Worm (Caenorhabditis elegans) whole organism, L3 larva: ENCODE data around the gene fozi-1.

Experiments
- R02D3.7 ChIP-seq: fragments of 150-350 bp; optimal IDR thresholded peaks from 2 replicates; lab custom pipeline; 2014; ENCODE audit warnings: missing biosample characterization, missing genetic modification characterization
- ZK546.5 ChIP-seq: sonication (generic microtip); optimal IDR thresholded peaks from 2 replicates; lab custom pipeline; 2017; ENCODE audit warnings: missing biosample characterization, missing genetic modification characterization
- aly-2 ChIP-seq: fragments of 150-350 bp; optimal IDR thresholded peaks from 2 replicates; lab custom pipeline; 2014; ENCODE audit warnings: missing biosample characterization, missing genetic modification characterization
- ama-1 ChIP-seq: fragments of 150-350 bp; optimal IDR thresholded peaks from 2 replicates; lab custom pipeline; 2018
- ceh-16 ChIP-seq: sonication (generic microtip); optimal IDR thresholded peaks from 2 replicates; lab custom pipeline; 2017; ENCODE audit warnings: missing biosample characterization, missing genetic modification characterization
- ceh-82 ChIP-seq: fragments of 150-350 bp; optimal IDR thresholded peaks from 2 replicates; lab custom pipeline; 2014; ENCODE audit warnings: missing biosample characterization, missing genetic modification characterization
- daf-12 ChIP-seq: fragments of 150-350 bp; optimal IDR thresholded peaks from 2 replicates; lab custom pipeline; 2014; ENCODE audit warnings: missing biosample characterization, missing genetic modification reagents, missing genetic modification characterization
- egl-27 ChIP-seq: sonication (generic microtip); optimal IDR thresholded peaks from 4 replicates; lab custom pipeline; 2017; ENCODE audit warnings: missing biosample characterization, missing genetic modification reagents, missing genetic modification characterization
- egl-5 ChIP-seq: fragments of 150-350 bp; optimal IDR thresholded peaks from 2 replicates; lab custom pipeline; 2017; ENCODE audit warnings: missing biosample characterization, missing genetic modification reagents, missing genetic modification characterization, inconsistent platforms
- elt-1 ChIP-seq: fragments of 150-350 bp; optimal IDR thresholded peaks from 2 replicates; lab custom pipeline; 2014; ENCODE audit warnings: missing biosample characterization, missing genetic modification characterization
- elt-2 ChIP-seq: sonication (generic microtip); optimal IDR thresholded peaks from 2 replicates; lab custom pipeline; 2016; ENCODE audit warnings: missing genetic modification reagents, mild to moderate bottlenecking, missing genetic modification characterization, missing compliant biosample characterization
- elt-3 ChIP-seq, 3 experiments: fragments of 150-350 bp in 1 of 3; sonication (generic microtip) in 2 of 3; optimal IDR thresholded peaks; 2 replicates in 2 of 3; 4 replicates in 1 of 3; lab custom pipeline; 2014 to 2017; ENCODE audit warnings: missing biosample characterization in 3 of 3, missing genetic modification characterization in 3 of 3
- eor-1 ChIP-seq, 2 experiments: fragments of 150-350 bp; optimal IDR thresholded peaks; 2 replicates each; lab custom pipeline; 2014 to 2018; ENCODE audit warnings: missing biosample characterization in 2 of 2, missing genetic modification characterization in 2 of 2
- fkh-10 ChIP-seq: sonication (generic microtip); optimal IDR thresholded peaks from 2 replicates; lab custom pipeline; 2017; ENCODE audit warnings: missing biosample characterization, missing genetic modification reagents, missing genetic modification characterization
- fkh-2 ChIP-seq: fragments of 150-350 bp; optimal IDR thresholded peaks from 2 replicates; lab custom pipeline; 2014; ENCODE audit warnings: missing biosample characterization, missing genetic modification reagents, missing genetic modification characterization
- fos-1 ChIP-seq: fragments of 150-350 bp; optimal IDR thresholded peaks from 2 replicates; lab custom pipeline; 2014; ENCODE audit warnings: missing biosample characterization, missing genetic modification characterization
- hmg-11 ChIP-seq: sonication (generic microtip); optimal IDR thresholded peaks from 2 replicates; lab custom pipeline; 2016; ENCODE audit warnings: missing genetic modification characterization, missing compliant biosample characterization
- jun-1 ChIP-seq: fragments of 150-350 bp; optimal IDR thresholded peaks from 2 replicates; lab custom pipeline; 2014; ENCODE audit warnings: missing biosample characterization, missing genetic modification reagents, missing genetic modification characterization
- lin-15B ChIP-seq: fragments of 150-350 bp; optimal IDR thresholded peaks from 2 replicates; lab custom pipeline; 2014; ENCODE audit warnings: missing biosample characterization, missing genetic modification characterization
- lin-39 ChIP-seq: fragments of 150-350 bp; optimal IDR thresholded peaks from 2 replicates; lab custom pipeline; 2018; ENCODE audit warnings: missing biosample characterization, missing genetic modification reagents, missing genetic modification characterization
- mdl-1 ChIP-seq: fragments of 150-350 bp; optimal IDR thresholded peaks from 2 replicates; lab custom pipeline; 2014; ENCODE audit warnings: missing biosample characterization, missing genetic modification characterization
- mml-1 ChIP-seq: fragments of 150-350 bp; sonication (generic microtip); optimal IDR thresholded peaks from 3 replicates; lab custom pipeline; 2014; ENCODE audit warnings: missing biosample characterization, missing genetic modification characterization
- nfya-1 ChIP-seq: sonication (generic microtip); optimal IDR thresholded peaks from 2 replicates; lab custom pipeline; 2017; ENCODE audit warnings: missing genetic modification characterization, mild to moderate bottlenecking, missing compliant biosample characterization, antibody characterized with exemption, moderate library complexity; ENCODE audit not compliant: insufficient read depth
- nhr-11 ChIP-seq: fragments of 150-350 bp; optimal IDR thresholded peaks from 2 replicates; lab custom pipeline; 2014; ENCODE audit warnings: missing biosample characterization, missing genetic modification characterization
- nhr-12 ChIP-seq: fragments of 150-350 bp; optimal IDR thresholded peaks from 2 replicates; lab custom pipeline; 2014; ENCODE audit warnings: missing biosample characterization, missing genetic modification characterization
- nhr-23 ChIP-seq: fragments of 150-350 bp; optimal IDR thresholded peaks from 2 replicates; lab custom pipeline; 2014; ENCODE audit warnings: missing biosample characterization, missing genetic modification reagents, missing genetic modification characterization
- nhr-237 ChIP-seq: fragments of 150-350 bp; optimal IDR thresholded peaks from 2 replicates; lab custom pipeline; 2014; ENCODE audit warnings: missing biosample characterization, missing genetic modification characterization
- nhr-25 ChIP-seq: sonication (generic microtip); optimal IDR thresholded peaks from 2 replicates; lab custom pipeline; 2017; ENCODE audit warnings: missing biosample characterization, missing genetic modification characterization
- nhr-67 ChIP-seq: fragments of 150-350 bp; optimal IDR thresholded peaks from 2 replicates; lab custom pipeline; 2014; ENCODE audit warnings: missing biosample characterization, missing genetic modification characterization
- nhr-76 ChIP-seq: fragments of 150-350 bp; sonication (generic microtip); optimal IDR thresholded peaks from 5 replicates; lab custom pipeline; 2014; ENCODE audit warnings: missing biosample characterization, missing genetic modification characterization
- nhr-77 ChIP-seq: fragments of 150-350 bp; optimal IDR thresholded peaks from 2 replicates; lab custom pipeline; 2014; ENCODE audit warnings: missing biosample characterization, missing genetic modification characterization
- pha-4 ChIP-seq: fragments of 150-350 bp; optimal IDR thresholded peaks from 2 replicates; lab custom pipeline; 2014; ENCODE audit warnings: missing biosample characterization, missing genetic modification reagents, missing genetic modification characterization
- pqm-1 ChIP-seq: fragments of 150-350 bp; optimal IDR thresholded peaks from 2 replicates; lab custom pipeline; 2017; ENCODE audit warnings: missing biosample characterization, missing genetic modification characterization, inconsistent platforms
- sea-2 ChIP-seq: fragments of 150-350 bp; sonication (generic microtip); optimal IDR thresholded peaks from 4 replicates; lab custom pipeline; 2014; ENCODE audit warnings: missing biosample characterization, missing genetic modification reagents, missing genetic modification characterization
- skn-1 ChIP-seq: fragments of 150-350 bp; optimal IDR thresholded peaks from 2 replicates; lab custom pipeline; 2014; ENCODE audit warnings: missing biosample characterization, missing genetic modification characterization
- snpc-4 ChIP-seq: fragments of 150-350 bp; optimal IDR thresholded peaks from 2 replicates; lab custom pipeline; 2014; ENCODE audit warnings: missing biosample characterization, missing genetic modification characterization
- tbx-2 ChIP-seq: sonication (generic microtip); optimal IDR thresholded peaks from 2 replicates; lab custom pipeline; 2016; ENCODE audit warnings: mild to moderate bottlenecking, missing genetic modification characterization, missing compliant biosample characterization
- unc-62 ChIP-seq: fragments of 150-350 bp; sonication (generic microtip); optimal IDR thresholded peaks from 4 replicates; lab custom pipeline; 2014; ENCODE audit warnings: missing biosample characterization, missing genetic modification reagents, missing genetic modification characterization
- zag-1 ChIP-seq: fragments of 150-350 bp; optimal IDR thresholded peaks from 2 replicates; lab custom pipeline; 2014; ENCODE audit warnings: missing biosample characterization, missing genetic modification characterization
- ztf-11 ChIP-seq: fragments of 150-350 bp; optimal IDR thresholded peaks from 2 replicates; lab custom pipeline; 2014; ENCODE audit warnings: missing biosample characterization, missing genetic modification characterization
- ztf-4 ChIP-seq: fragments of 150-350 bp; optimal IDR thresholded peaks from 2 replicates; lab custom pipeline; 2014; ENCODE audit warnings: missing biosample characterization, missing genetic modification characterization

Gene fozi-1

DNA sequence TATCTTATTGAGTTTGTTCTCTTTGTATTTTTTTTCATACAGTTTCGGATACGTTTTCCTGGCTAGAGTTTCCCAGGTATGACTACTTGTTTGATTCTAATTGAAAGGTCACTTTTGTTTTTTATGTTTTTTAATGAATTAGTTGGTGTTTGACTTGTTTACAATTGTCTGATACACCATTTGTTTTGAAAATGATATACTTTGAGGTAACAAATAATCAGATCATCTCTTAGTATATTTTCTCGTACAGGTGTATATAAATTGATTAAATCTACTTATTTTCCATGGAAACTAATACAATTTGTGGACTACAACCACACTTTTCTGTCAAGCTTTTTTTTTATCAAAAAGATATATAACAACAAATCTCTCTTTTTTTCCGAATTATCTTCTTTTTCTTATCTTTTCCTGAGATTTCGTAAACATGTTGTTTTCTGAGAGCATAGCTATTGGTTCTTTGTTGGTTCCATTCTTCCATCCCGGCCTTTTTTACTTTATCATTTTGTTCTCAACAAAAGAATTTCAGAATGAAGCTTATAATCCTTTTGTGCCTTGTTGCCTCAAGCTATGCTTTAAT is 48.3 kb downstream of the fozi-1 start, which contains the start of gene ttr-5:
Gene ttr-5 (plus strand): TSS at position 527 of the 577 bp plus-strand sequence.
- TF ChIP-seq nhr-67 (tag; lab: Kevin White, UChicago) (no peak), nhr-76 (tag; lab: Kevin White, UChicago) (no peak), ama-1 (lab: Kevin White, UChicago) (no peak), daf-12 (tag; lab: Kevin White, UChicago) (no peak), nhr-12 (tag; lab: Kevin White, UChicago) (no peak), ztf-11 (tag; lab: Kevin White, UChicago) (no peak), hmg-11 (no peak), elt-3 (tag; optimal IDR thresholded peaks at IDR 0.05; lab: Kevin White, UChicago) (no peak), lin-15B (no peak), aly-2 (no peak), lin-39 (no peak), ZK546.5 (tag; lab: Kevin White, UChicago) (no peak), elt-2 (tag; lab: Kevin White, UChicago) (no peak), ceh-82 (tag; lab: Kevin White, UChicago) (no peak), ztf-4 (tag; lab: Kevin White, UChicago) (no peak), nhr-11 (tag; lab: Kevin White, UChicago) (no peak), pha-4 (tag; lab: Kevin White, UChicago) (no peak), egl-27 (no peak)

DNA sequence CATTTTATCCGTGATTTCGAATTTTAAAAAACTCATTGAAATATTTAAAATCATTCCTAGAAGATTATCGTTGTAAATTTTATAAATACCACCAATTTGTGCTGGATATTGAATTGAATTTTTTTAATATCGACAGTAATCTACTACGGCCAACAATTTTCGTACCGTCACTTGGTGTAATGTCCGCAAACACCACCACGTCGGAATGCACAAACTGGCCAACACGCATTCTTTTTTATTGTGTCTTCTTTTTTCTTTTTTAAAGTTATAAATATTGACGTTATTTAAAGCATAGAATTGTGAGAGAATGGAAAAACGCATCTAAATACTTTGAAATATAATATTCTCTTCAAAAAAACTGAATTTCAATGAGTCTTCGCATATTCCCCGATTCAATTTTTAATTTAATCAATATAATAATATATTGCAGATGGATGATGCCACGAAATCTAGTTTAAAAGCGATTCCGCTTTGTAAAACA is 49.5 kb downstream of the fozi-1 start, which contains the start of gene ufc-1:
Gene ufc-1 (plus strand): TSS at position 431 of the 481 bp plus-strand sequence.
- TF ChIP-seq pha-4 (tag; lab: Kevin White, UChicago): peak; percentile 37
- peak; percentile 49 for TF ChIP-seq nfya-1
- TF ChIP-seq zag-1 (tag; lab: Kevin White, UChicago): no peak
- TF ChIP-seq eor-1 (tag; optimal IDR thresholded peaks at IDR 0.05; lab: Kevin White, UChicago): no peak
- TF ChIP-seq daf-12 (tag; lab: Kevin White, UChicago): no peak
- TF ChIP-seq ceh-82 (tag; lab: Kevin White, UChicago): no peak
- no peak for TF ChIP-seq fkh-10 (GFP tag; lab: Kevin White, UChicago)
- TF ChIP-seq, all 47 proteins: peak for 2

DNA sequence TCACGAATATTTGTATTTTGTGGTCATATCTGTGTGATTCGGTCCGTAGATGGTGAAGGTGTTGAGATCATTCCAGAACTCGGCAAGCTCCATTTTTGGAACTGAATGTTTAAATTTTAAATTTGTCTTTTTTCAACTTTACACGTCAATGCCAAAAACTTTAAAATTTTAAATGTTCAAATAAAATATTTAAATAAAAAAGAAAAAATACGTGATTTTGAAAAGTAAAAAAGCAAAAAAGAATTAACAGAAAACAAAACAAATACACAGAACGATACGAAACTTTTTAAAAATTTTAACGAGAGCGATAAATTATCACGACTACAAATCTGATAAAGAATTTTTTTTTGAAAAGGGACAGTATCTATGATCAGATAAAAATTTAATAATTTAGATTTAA is 52.6 kb downstream of the fozi-1 start, which contains the start of gene elo-4:
Gene elo-4 (minus strand): TSS at position 101 of the 400 bp plus-strand sequence.
- no peak for TF ChIP-seq nfya-1
- no peak for TF ChIP-seq R02D3.7
- TF ChIP-seq elt-3 (tag; optimal IDR thresholded peaks at IDR 0.05; lab: Kevin White, UChicago): no peak
- TF ChIP-seq nhr-237: no peak
- no peak for TF ChIP-seq sea-2
- TF ChIP-seq elt-1 (tag; lab: Kevin White, UChicago): no peak
- TF ChIP-seq fkh-2 (tag; lab: Kevin White, UChicago): no peak
- TF ChIP-seq hmg-11: no peak
- TF ChIP-seq fkh-10 (GFP tag; lab: Kevin White, UChicago): no peak
- TF ChIP-seq snpc-4 (tag; lab: Kevin White, UChicago): no peak
- TF ChIP-seq ceh-16 (tag; lab: Kevin White, UChicago): no peak
- TF ChIP-seq nhr-11 (tag; lab: Kevin White, UChicago): no peak
- no peak for TF ChIP-seq lin-39
- TF ChIP-seq egl-5: no peak
- no peak for TF ChIP-seq jun-1
- TF ChIP-seq pha-4 (tag; lab: Kevin White, UChicago): no peak
- no peak for TF ChIP-seq nhr-77 (tag; lab: Kevin White, UChicago)
- no peak for TF ChIP-seq nhr-12 (tag; lab: Kevin White, UChicago)
- TF ChIP-seq, all 47 proteins: peak for 0

DNA sequence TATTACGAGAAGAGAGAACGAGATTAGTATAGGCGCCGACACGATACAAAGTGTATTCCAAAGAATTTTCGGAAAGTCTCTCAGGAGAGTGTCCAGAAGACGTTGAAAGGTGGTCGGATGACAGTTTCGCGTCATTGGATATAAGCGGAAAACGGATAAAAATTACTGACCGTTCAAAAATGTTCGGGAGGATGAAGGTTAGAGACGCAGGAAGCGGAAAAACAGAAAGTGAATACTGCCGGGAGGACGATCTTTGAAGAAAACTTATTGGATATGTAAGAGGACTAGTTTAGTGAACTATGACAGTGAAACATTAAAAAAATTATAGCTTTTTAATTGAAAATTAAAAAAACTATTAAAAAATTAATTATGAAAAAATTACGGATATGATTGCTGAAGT is 53.5 kb downstream of the fozi-1 start:
- TF ChIP-seq unc-62 (GFP tag; lab: Kevin White, UChicago) (no peak), nhr-23 (tag; lab: Kevin White, UChicago) (peak; percentile 26)

DNA sequence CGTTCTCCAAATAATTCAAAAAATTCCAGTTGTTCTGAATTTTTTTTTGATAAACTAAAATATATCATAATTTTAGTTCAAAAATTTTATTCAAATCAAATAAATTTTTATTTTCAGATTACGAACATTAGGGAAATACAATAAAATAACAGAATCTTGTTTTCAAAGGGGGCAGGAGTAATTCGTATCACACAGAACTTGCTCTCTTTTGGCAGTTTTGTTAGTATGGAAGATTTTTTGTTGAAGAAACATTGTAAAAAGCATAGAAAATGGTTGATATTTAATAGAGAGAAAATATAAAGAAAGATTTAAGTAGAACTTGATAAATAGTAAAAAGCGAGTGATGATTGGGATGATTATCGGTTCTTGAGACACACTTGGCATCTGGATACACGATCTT is 55.2 kb downstream of the fozi-1 start:
- TF ChIP-seq ztf-11 (tag; lab: Kevin White, UChicago): no peak
- no peak for TF ChIP-seq ama-1 (lab: Kevin White, UChicago)
- no peak for TF ChIP-seq tbx-2 (tag; lab: Kevin White, UChicago)
- no peak for TF ChIP-seq egl-5
- no peak for TF ChIP-seq ZK546.5 (tag; lab: Kevin White, UChicago)
- no peak for TF ChIP-seq fkh-2 (tag; lab: Kevin White, UChicago)
- no peak for TF ChIP-seq skn-1 (tag; lab: Kevin White, UChicago)
- TF ChIP-seq snpc-4 (tag; lab: Kevin White, UChicago): no peak
- TF ChIP-seq pqm-1 (tag; lab: Kevin White, UChicago): no peak
- TF ChIP-seq mml-1 (tag; lab: Kevin White, UChicago): no peak
- TF ChIP-seq nhr-25 (tag; lab: Kevin White, UChicago): no peak
- TF ChIP-seq pha-4 (tag; lab: Kevin White, UChicago): no peak
- TF ChIP-seq nfya-1: no peak
- TF ChIP-seq fos-1: no peak
- TF ChIP-seq ceh-82 (tag; lab: Kevin White, UChicago): no peak
- TF ChIP-seq mdl-1 (tag; lab: Kevin White, UChicago): no peak
- TF ChIP-seq nhr-76 (tag; lab: Kevin White, UChicago): no peak
- TF ChIP-seq egl-27: no peak
